Worm (Caenorhabditis elegans) whole organism, young adult: ENCODE measurements around the gene F30H5.5.

ENCODE experiments used
- Y79H2A.3 ChIP-seq: fragments of 200-800 bp; sonication (Bioruptor generic); conservative IDR thresholded peaks from 2 replicates; pipeline ENCODE4 v1.3.6; 2022; ENCODE audit warnings: missing genetic modification reagents, missing genetic modification characterization, missing compliant biosample characterization
- rpc-1 ChIP-seq, 2 experiments: fragments of 150-350 bp in 1 of 2; sonication (generic microtip) in 1 of 2; optimal IDR thresholded peaks; 2 replicates each; lab custom pipeline; 2014 to 2018; ENCODE audit warnings: missing biosample characterization in 1 of 2, missing genetic modification characterization in 1 of 2, missing genetic modification reagents in 1 of 2, missing genotype in 1 of 2

DNA sequence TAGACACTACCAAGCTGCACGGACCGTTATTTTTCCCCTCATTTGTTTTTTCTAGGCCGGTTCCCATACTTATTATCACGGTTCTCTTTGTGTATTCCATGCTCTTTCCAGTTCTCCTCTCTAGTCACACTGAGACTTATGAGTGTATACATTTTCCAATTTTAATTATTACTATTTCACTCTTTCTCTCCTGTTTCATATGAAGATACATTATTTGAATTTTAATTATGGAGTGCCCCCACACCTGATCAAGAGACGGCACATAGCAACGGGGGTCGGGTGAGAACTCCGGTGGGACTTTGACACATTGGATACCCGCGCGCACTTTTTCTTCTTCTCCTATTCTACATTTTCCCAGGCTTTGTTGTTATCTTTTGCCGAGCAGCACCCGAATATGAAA is 48.6 kb upstream of the F30H5.5 start, which contains the start of gene affl-1:
- TF ChIP-seq rpc-1 (optimal IDR thresholded peaks at IDR 0.05; lab: Kevin White, UChicago) (no peak), rpc-1 (tag; optimal IDR thresholded peaks at IDR 0.05; lab: Kevin White, UChicago) (no peak), Y79H2A.3 (no peak)
